Fruit fly (Drosophila melanogaster) whole organism, embryonic: Measurements from ENCODE around the gene CG15890.

Source experiments
- B-H1 ChIP-seq: fragments of 200-800 bp; sonication (Bioruptor generic); IDR thresholded peaks from 3 replicates; pipeline ENCODE4 v1.3.6; 2022; ENCODE audit warnings: missing biosample characterization, missing genetic modification characterization
- CG1024 ChIP-seq: fragments of 200-800 bp; sonication (Bioruptor generic); IDR thresholded peaks from 2 replicates; pipeline ENCODE4 v1.3.6; 2022; ENCODE audit warnings: missing biosample characterization, missing genetic modification characterization
- CG12104 ChIP-seq: fragments of 200-800 bp; sonication (Bioruptor generic); optimal IDR thresholded peaks from 3 replicates; lab custom pipeline; 2016; ENCODE audit warnings: missing biosample characterization, missing genetic modification characterization
- CG13894 ChIP-seq: fragments of 200-800 bp; sonication (Bioruptor generic); optimal IDR thresholded peaks from 3 replicates; lab custom pipeline; 2018; ENCODE audit warnings: missing biosample characterization, mild to moderate bottlenecking, missing genetic modification characterization, moderate library complexity
- CG1792 ChIP-seq: fragments of 200-800 bp; sonication (Bioruptor generic); optimal IDR thresholded peaks from 2 replicates; lab custom pipeline; 2016; ENCODE audit warnings: missing biosample characterization, missing genetic modification characterization
- CG7786 ChIP-seq: fragments of 200-800 bp; sonication (Bioruptor generic); optimal IDR thresholded peaks from 2 replicates; lab custom pipeline; 2016; ENCODE audit warnings: missing biosample characterization, missing genetic modification characterization
- CG8290 ChIP-seq, 3 experiments: fragments of 200-800 bp; sonication (Bioruptor generic); optimal IDR thresholded peaks; 2 replicates each; lab custom pipeline; 2016 to 2019; ENCODE audit warnings: missing biosample characterization in 3 of 3, missing genetic modification characterization in 3 of 3, mild to moderate bottlenecking in 2 of 3, moderate library complexity in 1 of 3
- CTCF ChIP-seq: fragments of 200-800 bp; sonication (Bioruptor generic); optimal IDR thresholded peaks from 2 replicates; lab custom pipeline; 2017; ENCODE audit warnings: missing biosample characterization, mild to moderate bottlenecking, missing genetic modification characterization, moderate library complexity
- Dfd ChIP-seq, 2 experiments: fragments of >200 bp; optimal IDR thresholded peaks; 2 replicates each; lab custom pipeline; 2017; ENCODE audit warnings: missing biosample characterization in 2 of 2, missing genetic modification characterization in 2 of 2
- Dll ChIP-seq: fragments of 200-800 bp; sonication (Bioruptor generic); IDR thresholded peaks from 4 replicates; pipeline ENCODE4 v1.3.6; 2022; ENCODE audit warnings: missing biosample characterization, missing genetic modification characterization; ENCODE audit not compliant: partially characterized antibody
- Elba2 ChIP-seq: fragments of 200-800 bp; sonication (Bioruptor generic); optimal IDR thresholded peaks from 3 replicates; lab custom pipeline; 2016; ENCODE audit warnings: missing biosample characterization, missing genetic modification characterization
- Hand ChIP-seq: fragments of 200-800 bp; sonication (Bioruptor generic); optimal IDR thresholded peaks from 2 replicates; lab custom pipeline; 2017; ENCODE audit warnings: mild to moderate bottlenecking, missing biosample characterization, missing genetic modification reagents, missing genetic modification characterization
- Lim3 ChIP-seq: fragments of 200-800 bp; sonication (Bioruptor generic); IDR thresholded peaks from 2 replicates; pipeline ENCODE4 v1.3.6; 2022; ENCODE audit warnings: missing biosample characterization, missing genetic modification characterization
- MBD-R2 ChIP-seq: fragments of 200-800 bp; sonication (Bioruptor generic); IDR thresholded peaks from 2 replicates; pipeline ENCODE4 v1.3.6; 2022; ENCODE audit warnings: missing biosample characterization, missing genetic modification characterization
- Oaz ChIP-seq: fragments of 200-800 bp; sonication (Bioruptor generic); IDR thresholded peaks from 2 replicates; pipeline ENCODE4 v1.3.6; 2022; ENCODE audit warnings: missing biosample characterization, missing genetic modification characterization
- Scr ChIP-seq: fragments of 200-800 bp; sonication (Bioruptor generic); IDR thresholded peaks from 2 replicates; pipeline ENCODE4 v1.3.6; 2022; ENCODE audit warnings: missing biosample characterization, missing genetic modification characterization; ENCODE audit not compliant: partially characterized antibody
- TFAM ChIP-seq: fragments of 200-800 bp; sonication (Bioruptor generic); optimal IDR thresholded peaks from 2 replicates; lab custom pipeline; 2017; ENCODE audit warnings: missing biosample characterization, missing genetic modification characterization, inconsistent platforms
- bbx ChIP-seq: fragments of 200-800 bp; sonication (Bioruptor generic); IDR thresholded peaks from 2 replicates; pipeline ENCODE4 v1.3.6; 2022; ENCODE audit warnings: missing biosample characterization, missing genetic modification characterization; ENCODE audit not compliant: partially characterized antibody
- btn ChIP-seq: fragments of 200-800 bp; sonication (Bioruptor generic); optimal IDR thresholded peaks from 2 replicates; lab custom pipeline; 2016; ENCODE audit warnings: missing biosample characterization, missing genetic modification characterization
- cas ChIP-seq: fragments of 200-800 bp; sonication (Bioruptor generic); IDR thresholded peaks from 2 replicates; pipeline ENCODE4 v1.3.6; 2022; ENCODE audit warnings: missing biosample characterization, missing genetic modification characterization
- chinmo ChIP-seq: fragments of 200-800 bp; sonication (Bioruptor generic); IDR thresholded peaks from 4 replicates; pipeline ENCODE4 v1.3.6; 2022; ENCODE audit warnings: missing biosample characterization, missing genetic modification characterization; ENCODE audit not compliant: partially characterized antibody
- crc ChIP-seq: fragments of 200-800 bp; sonication (Bioruptor generic); optimal IDR thresholded peaks from 2 replicates; lab custom pipeline; 2016; ENCODE audit warnings: missing biosample characterization, missing genetic modification characterization
- cwo ChIP-seq: fragments of 200-800 bp; sonication (Bioruptor generic); optimal IDR thresholded peaks from 3 replicates; lab custom pipeline; 2017; ENCODE audit warnings: missing biosample characterization, missing genetic modification characterization, mild to moderate bottlenecking, moderate library complexity, missing genetic modification reagents
- gsb ChIP-seq: fragments of 200-800 bp; sonication (Bioruptor generic); IDR thresholded peaks from 2 replicates; pipeline ENCODE4 v1.3.6; 2022; ENCODE audit warnings: missing biosample characterization, missing genetic modification characterization
- ind ChIP-seq: fragments of 200-800 bp; sonication (Bioruptor generic); optimal IDR thresholded peaks from 3 replicates; lab custom pipeline; 2016; ENCODE audit warnings: missing biosample characterization, missing genetic modification characterization
- nmo ChIP-seq: fragments of 200-800 bp; sonication (Bioruptor generic); optimal IDR thresholded peaks from 2 replicates; lab custom pipeline; 2018; ENCODE audit warnings: missing biosample characterization, mild to moderate bottlenecking, missing genetic modification characterization, moderate library complexity
- org-1 ChIP-seq: fragments of 200-800 bp; sonication (Bioruptor generic); optimal IDR thresholded peaks from 2 replicates; lab custom pipeline; 2017; ENCODE audit warnings: missing biosample characterization, missing genetic modification characterization
- psq ChIP-seq: fragments of 200-800 bp; sonication (Bioruptor generic); optimal IDR thresholded peaks from 2 replicates; lab custom pipeline; 2017; ENCODE audit warnings: missing biosample characterization, missing genetic modification characterization
- scrt ChIP-seq: fragments of 200-800 bp; sonication (Bioruptor generic); optimal IDR thresholded peaks from 2 replicates; lab custom pipeline; 2018; ENCODE audit warnings: missing biosample characterization, mild to moderate bottlenecking, missing genetic modification characterization, moderate library complexity
- seq ChIP-seq: fragments of 200-800 bp; sonication (Bioruptor generic); IDR thresholded peaks from 2 replicates; pipeline ENCODE4 v1.3.6; 2022; ENCODE audit warnings: missing biosample characterization, missing genetic modification characterization
- shn ChIP-seq: fragments of 200-800 bp; sonication (Bioruptor generic); optimal IDR thresholded peaks from 3 replicates; lab custom pipeline; 2016; ENCODE audit warnings: missing biosample characterization, missing genetic modification characterization
- twi ChIP-seq: fragments of 200-800 bp; optimal IDR thresholded peaks from 2 replicates; lab custom pipeline; 2019; ENCODE audit warnings: missing biosample characterization, mild to moderate bottlenecking, missing genetic modification characterization, moderate library complexity
- yki ChIP-seq: fragments of >200 bp; optimal IDR thresholded peaks from 3 replicates; lab custom pipeline; 2018

Gene CG15890

DNA sequence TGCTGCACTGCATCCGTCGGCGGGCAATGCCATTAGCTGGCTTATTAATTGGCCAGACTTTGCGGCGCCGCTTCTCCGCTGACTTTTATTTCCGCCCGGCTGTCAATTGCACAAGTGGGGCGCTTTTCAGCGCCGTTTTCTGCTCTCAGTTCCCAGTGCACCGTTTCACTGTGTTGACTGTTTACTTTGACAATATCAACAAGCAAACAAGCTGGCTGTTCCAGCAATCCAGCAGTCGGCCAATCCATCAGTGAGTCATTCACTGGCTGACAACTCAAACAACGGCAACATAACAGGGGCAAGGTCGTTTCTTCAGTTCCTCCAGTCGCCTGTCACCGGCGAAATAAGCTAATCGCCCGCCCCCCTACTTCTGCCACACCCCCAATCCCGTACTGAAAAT lies 48.3 kb downstream of the CG15890 start (continued):
- TF ChIP-seq cas (GFP tag; lab: Robert Waterston, UW) (no peak), CG1792 (peak; percentile 89), gsb (GFP tag; lab: Robert Waterston, UW) (peak; percentile 60), Dll (GFP tag; lab: Robert Waterston, UW) (no peak), ind (peak; percentile 35), cwo (GFP tag; lab: Kevin White, UChicago) (peak; percentile 67), CG8290 (GFP tag; optimal IDR thresholded peaks at IDR 0.05; lab: Kevin White, UChicago) (peak; percentile 80), CG8290 (tag; optimal IDR thresholded peaks at IDR 0.05; lab: Kevin White, UChicago) (peak; percentile 68 to 94), psq (GFP tag; lab: Kevin White, UChicago) (peak; percentile 38), CG12104 (peak; percentile 76), Dfd (GFP tag; optimal IDR thresholded peaks at IDR 0.05; lab: Kevin White, UChicago) (no peak), TFAM (GFP tag; lab: Kevin White, UChicago) (peak; percentile 24), org-1 (GFP tag; lab: Kevin White, UChicago) (peak; percentile 88), Hand (peak; percentile 41), twi (peak; percentile 10), scrt (GFP tag; lab: Kevin White, UChicago) (peak; percentile 62), Scr (no peak), chinmo (GFP tag; lab: Robert Waterston, UW) (no peak), MBD-R2 (GFP tag; lab: Robert Waterston, UW) (peak; percentile 24; the same call in 1 of the 2 replicates), Lim3 (GFP tag; lab: Robert Waterston, UW) (no peak), crc (GFP tag; lab: Kevin White, UChicago) (peak; percentile 72), btn (GFP tag; lab: Kevin White, UChicago) (peak; percentile 85), CG13894 (tag; lab: Kevin White, UChicago) (no peak), yki (lab: Kevin White, UChicago) (no peak), CG1024 (GFP tag; lab: Robert Waterston, UW) (peak; percentile 85), CG7786 (peak; percentile 43), B-H1 (GFP tag; lab: Robert Waterston, UW) (peak; percentile 63; the same call in 2 of the 3 replicates), Oaz (GFP tag; lab: Robert Waterston, UW) (peak; percentile 52; the same call in 1 of the 2 replicates), bbx (no peak), seq (peak; percentile 85), shn (GFP tag; lab: Kevin White, UChicago) (peak; percentile 62)

DNA sequence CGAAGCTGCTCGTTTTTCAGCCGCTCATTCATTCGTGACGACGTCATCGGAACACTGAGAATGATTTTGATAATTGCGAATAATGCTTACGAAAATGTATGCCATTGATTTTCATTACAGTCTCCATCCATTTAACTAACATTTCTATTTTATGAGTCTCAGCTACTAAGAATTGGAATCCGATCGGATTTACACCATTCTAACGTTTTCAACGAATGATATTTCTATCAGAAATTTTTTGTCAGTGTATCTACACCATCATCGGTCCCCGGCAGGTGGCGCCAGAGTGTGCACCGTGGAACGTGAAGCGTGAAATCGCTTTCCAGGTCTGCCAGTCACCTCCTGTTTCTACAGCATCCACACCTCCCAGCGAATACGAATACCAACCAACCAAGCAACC lies 50.4 kb downstream of the CG15890 start:
- TF ChIP-seq CTCF (GFP tag; lab: Kevin White, UChicago) = peak; percentile 71
- no peak for TF ChIP-seq nmo

DNA sequence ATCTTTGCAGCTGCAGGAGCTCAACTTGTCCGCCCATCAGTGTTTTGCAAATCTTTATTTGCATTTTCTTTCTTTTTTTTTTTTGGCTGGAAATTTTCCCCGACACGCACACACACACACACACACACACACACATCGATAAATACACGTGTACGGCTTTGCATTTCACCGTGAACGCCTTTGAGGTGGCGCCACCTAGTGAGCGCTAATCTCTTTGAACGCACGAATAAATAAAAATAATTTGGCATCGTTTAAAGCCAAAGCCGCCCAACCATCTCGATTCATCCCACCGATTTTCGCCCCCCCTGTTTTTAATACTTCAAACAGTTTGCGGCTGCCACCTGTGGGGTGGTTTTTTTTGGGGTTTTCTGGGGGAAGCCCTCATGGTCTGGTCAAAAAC lies 53.1 kb downstream of the CG15890 start:
- TF ChIP-seq Elba2 (no peak), CTCF (GFP tag; lab: Kevin White, UChicago) (peak; percentile 78)
- TF ChIP-seq, all 482 proteins: peak for 1
